Fruit fly (Drosophila melanogaster) whole organism, adult: ENCODE results near the gene CG43249.

Experiments used
- CG11617 ChIP-seq: fragments of 200-800 bp; sonication (Bioruptor generic); optimal IDR thresholded peaks from 2 replicates; lab custom pipeline; 2017; ENCODE audit warnings: mild to moderate bottlenecking, missing biosample characterization, missing genetic modification reagents, missing genetic modification characterization
- CG7101 ChIP-seq: fragments of 200-800 bp; sonication (Bioruptor generic); optimal IDR thresholded peaks from 2 replicates; lab custom pipeline; 2018; ENCODE audit warnings: missing biosample characterization, mild to moderate bottlenecking, missing genetic modification characterization, moderate library complexity
- Crg-1 ChIP-seq: fragments of 200-800 bp; sonication (Bioruptor generic); optimal IDR thresholded peaks from 2 replicates; lab custom pipeline; 2016; ENCODE audit warnings: missing biosample characterization, missing genetic modification characterization
- Hr96 ChIP-seq: fragments of 200-800 bp; sonication (Bioruptor generic); optimal IDR thresholded peaks from 2 replicates; lab custom pipeline; 2016; ENCODE audit warnings: missing biosample characterization, missing genetic modification characterization
- kay ChIP-seq: fragments of 200-800 bp; sonication (Bioruptor generic); peaks from one replicate; lab custom pipeline; 2016; ENCODE audit warnings: missing biosample characterization, missing genetic modification characterization, borderline replicate concordance
- pad ChIP-seq: fragments of 200-800 bp; sonication (Bioruptor generic); optimal IDR thresholded peaks from 3 replicates; lab custom pipeline; 2017; ENCODE audit warnings: missing biosample characterization, missing genetic modification characterization, mild to moderate bottlenecking, moderate library complexity, missing genetic modification reagents
- toe ChIP-seq: fragments of 200-800 bp; sonication (Bioruptor generic); optimal IDR thresholded peaks from 2 replicates; lab custom pipeline; 2016; ENCODE audit warnings: missing biosample characterization, missing genetic modification characterization

dm6 chr3L:16338703-16339102 lies 34.6 kb downstream of the CG43249 start, which contains the start of gene CG4998:
- no peak for TF ChIP-seq pad (GFP tag; lab: Kevin White, UChicago)
- no peak for TF ChIP-seq kay (GFP tag; lab: Kevin White, UChicago)
- no peak for TF ChIP-seq Crg-1 (GFP tag; lab: Kevin White, UChicago)
- no peak for TF ChIP-seq toe (GFP tag; lab: Kevin White, UChicago)
- no peak for TF ChIP-seq CG7101 (tag; lab: Kevin White, UChicago)
- TF ChIP-seq Hr96 (GFP tag; lab: Kevin White, UChicago): no peak
- TF ChIP-seq CG11617 (GFP tag; lab: Kevin White, UChicago): no peak
